Fruit fly (Drosophila melanogaster) whole organism, embryonic: Measurements from ENCODE around the gene Ilp7.

Experiments
- Aef1 ChIP-seq: fragments of 200-800 bp; sonication (Bioruptor generic); IDR thresholded peaks from 3 replicates; pipeline ENCODE4 v1.3.6; 2022; ENCODE audit warnings: missing biosample characterization, missing genetic modification characterization
- Bdp1 ChIP-seq: fragments of 200-800 bp; sonication (Bioruptor generic); optimal IDR thresholded peaks from 3 replicates; lab custom pipeline; 2016; ENCODE audit warnings: missing biosample characterization, missing genetic modification characterization
- Bgb ChIP-seq: fragments of 200-800 bp; sonication (Bioruptor generic); IDR thresholded peaks from 2 replicates; pipeline ENCODE4 v1.3.6; 2022; ENCODE audit warnings: missing biosample characterization, missing genetic modification characterization; ENCODE audit not compliant: partially characterized antibody
- Blimp-1 ChIP-seq: fragments of 200-800 bp; sonication (Bioruptor generic); optimal IDR thresholded peaks from 3 replicates; lab custom pipeline; 2018; ENCODE audit warnings: missing biosample characterization, missing genetic modification characterization, mild to moderate bottlenecking, moderate library complexity, missing genetic modification reagents
- CG11456 ChIP-seq: fragments of 200-800 bp; sonication (Bioruptor generic); IDR thresholded peaks from 3 replicates; pipeline ENCODE4 v1.3.6; 2022; ENCODE audit warnings: missing biosample characterization, missing genetic modification characterization
- CG12071 ChIP-seq: fragments of 200-800 bp; sonication (Bioruptor generic); optimal IDR thresholded peaks from 3 replicates; lab custom pipeline; 2018; ENCODE audit warnings: missing biosample characterization, mild to moderate bottlenecking, missing genetic modification characterization
- CG12104 ChIP-seq: fragments of 200-800 bp; sonication (Bioruptor generic); optimal IDR thresholded peaks from 3 replicates; lab custom pipeline; 2016; ENCODE audit warnings: missing biosample characterization, missing genetic modification characterization
- CG15011 ChIP-seq: fragments of 200-800 bp; sonication (Bioruptor generic); optimal IDR thresholded peaks from 3 replicates; lab custom pipeline; 2018; ENCODE audit warnings: missing biosample characterization, mild to moderate bottlenecking, missing genetic modification characterization
- CG16779 ChIP-seq: fragments of 200-800 bp; sonication (Bioruptor generic); IDR thresholded peaks from 2 replicates; pipeline ENCODE4 v1.3.6; 2022; ENCODE audit warnings: missing biosample characterization, missing genetic modification characterization
- CG17802 ChIP-seq: fragments of 200-800 bp; sonication (Bioruptor generic); optimal IDR thresholded peaks from 2 replicates; lab custom pipeline; 2018; ENCODE audit warnings: missing biosample characterization, mild to moderate bottlenecking, missing genetic modification characterization, moderate library complexity
- CG31365 ChIP-seq: fragments of 200-800 bp; sonication (Bioruptor generic); optimal IDR thresholded peaks from 2 replicates; lab custom pipeline; 2018; ENCODE audit warnings: missing biosample characterization, mild to moderate bottlenecking, missing genetic modification characterization
- CG4424 ChIP-seq: fragments of 200-800 bp; sonication (Bioruptor generic); optimal IDR thresholded peaks from 3 replicates; lab custom pipeline; 2016; ENCODE audit warnings: missing biosample characterization, missing genetic modification characterization
- CG5180 ChIP-seq: fragments of 200-800 bp; sonication (Bioruptor generic); optimal IDR thresholded peaks from 3 replicates; lab custom pipeline; 2017; ENCODE audit warnings: missing biosample characterization, missing genetic modification characterization, mild to moderate bottlenecking, moderate library complexity, missing genetic modification reagents
- CG6272 ChIP-seq: fragments of 200-800 bp; sonication (Bioruptor generic); IDR thresholded peaks from 2 replicates; pipeline ENCODE4 v1.3.6; 2022; ENCODE audit warnings: missing biosample characterization, missing genetic modification characterization
- CG7745 ChIP-seq: fragments of 200-800 bp; sonication (Bioruptor generic); optimal IDR thresholded peaks from 2 replicates; lab custom pipeline; 2018; ENCODE audit warnings: missing biosample characterization, mild to moderate bottlenecking, missing genetic modification characterization, moderate library complexity
- CG9817 ChIP-seq: fragments of 200-800 bp; sonication (Bioruptor generic); optimal IDR thresholded peaks from 2 replicates; lab custom pipeline; 2018; ENCODE audit warnings: missing biosample characterization, mild to moderate bottlenecking, missing genetic modification characterization, moderate library complexity
- CHES-1-like ChIP-seq: fragments of 200-800 bp; sonication (Bioruptor generic); optimal IDR thresholded peaks from 2 replicates; lab custom pipeline; 2016; ENCODE audit warnings: missing biosample characterization, missing genetic modification characterization
- Camta ChIP-seq: fragments of 200-800 bp; sonication (Bioruptor generic); optimal IDR thresholded peaks from 2 replicates; lab custom pipeline; 2016; ENCODE audit warnings: missing biosample characterization, missing genetic modification characterization
- Dad ChIP-seq: fragments of 200-800 bp; sonication (Bioruptor generic); optimal IDR thresholded peaks from 3 replicates; lab custom pipeline; 2016; ENCODE audit warnings: missing biosample characterization, missing genetic modification characterization
- Dip2 ChIP-seq: fragments of 200-800 bp; sonication (Bioruptor generic); IDR thresholded peaks from 2 replicates; pipeline ENCODE4 v1.3.6; 2022; ENCODE audit warnings: missing biosample characterization, missing genetic modification characterization
- Dip3 ChIP-seq: fragments of 200-800 bp; sonication (Bioruptor generic); optimal IDR thresholded peaks from 3 replicates; lab custom pipeline; 2016; ENCODE audit warnings: missing biosample characterization, missing genetic modification characterization
- Dp ChIP-seq: fragments of 200-800 bp; sonication (Bioruptor generic); optimal IDR thresholded peaks from 2 replicates; lab custom pipeline; 2018; ENCODE audit warnings: missing biosample characterization, mild to moderate bottlenecking, missing genetic modification characterization, moderate library complexity
- ERR ChIP-seq: fragments of 200-800 bp; sonication (Bioruptor generic); optimal IDR thresholded peaks from 2 replicates; lab custom pipeline; 2016; ENCODE audit warnings: missing biosample characterization, missing genetic modification characterization
- Ptx1 ChIP-seq: fragments of 200-800 bp; sonication (Bioruptor generic); IDR thresholded peaks from 2 replicates; pipeline ENCODE4 v1.3.6; 2022; ENCODE audit warnings: missing biosample characterization, missing genetic modification characterization
- Sox102F ChIP-seq: fragments of 200-800 bp; sonication (Bioruptor generic); optimal IDR thresholded peaks from 2 replicates; lab custom pipeline; 2018; ENCODE audit warnings: missing biosample characterization, mild to moderate bottlenecking, missing genetic modification characterization, moderate library complexity
- Spps ChIP-seq: fragments of 200-800 bp; sonication (Bioruptor generic); optimal IDR thresholded peaks from 2 replicates; lab custom pipeline; 2018; ENCODE audit warnings: missing biosample characterization, mild to moderate bottlenecking, missing genetic modification characterization
- YL-1 ChIP-seq: fragments of 200-800 bp; sonication (Bioruptor generic); optimal IDR thresholded peaks from 3 replicates; lab custom pipeline; 2017; ENCODE audit warnings: missing biosample characterization, mild to moderate bottlenecking, missing genetic modification characterization
- bsh ChIP-seq, 2 experiments: fragments of 200-800 bp; sonication (Bioruptor generic); optimal IDR thresholded peaks; 2 replicates each; lab custom pipeline; 2017 to 2018; ENCODE audit warnings: mild to moderate bottlenecking in 2 of 2, missing biosample characterization in 2 of 2, missing genetic modification characterization in 2 of 2, moderate library complexity in 1 of 2
- corto ChIP-seq: fragments of 200-800 bp; sonication (Bioruptor generic); optimal IDR thresholded peaks from 2 replicates; lab custom pipeline; 2016; ENCODE audit warnings: missing biosample characterization, mild to moderate bottlenecking, missing genetic modification characterization, moderate library complexity
- gcm2 ChIP-seq: fragments of 200-800 bp; sonication (Bioruptor generic); optimal IDR thresholded peaks from 2 replicates; lab custom pipeline; 2016; ENCODE audit warnings: missing biosample characterization, missing genetic modification characterization
- grau ChIP-seq: fragments of 200-800 bp; optimal IDR thresholded peaks from 3 replicates; lab custom pipeline; 2019; ENCODE audit warnings: missing biosample characterization, mild to moderate bottlenecking, missing genetic modification characterization, moderate library complexity
- hbn ChIP-seq: fragments of 200-800 bp; sonication (Bioruptor generic); IDR thresholded peaks from 2 replicates; pipeline ENCODE4 v1.3.6; 2022; ENCODE audit warnings: missing biosample characterization, missing genetic modification characterization; ENCODE audit not compliant: partially characterized antibody
- kay ChIP-seq: fragments of 200-800 bp; sonication (Bioruptor generic); optimal IDR thresholded peaks from 2 replicates; lab custom pipeline; 2016; ENCODE audit warnings: missing biosample characterization, missing genetic modification characterization
- kni ChIP-seq: fragments of 200-800 bp; sonication (Bioruptor generic); optimal IDR thresholded peaks from 3 replicates; lab custom pipeline; 2017; ENCODE audit warnings: mild to moderate bottlenecking, missing biosample characterization, missing genetic modification reagents, missing genetic modification characterization
- lbe ChIP-seq: fragments of 200-800 bp; sonication (Bioruptor generic); optimal IDR thresholded peaks from 2 replicates; lab custom pipeline; 2016; ENCODE audit warnings: missing biosample characterization, mild to moderate bottlenecking, missing genetic modification characterization
- lilli ChIP-seq: fragments of 200-800 bp; sonication (Bioruptor generic); optimal IDR thresholded peaks from 3 replicates; lab custom pipeline; 2016; ENCODE audit warnings: missing biosample characterization, missing genetic modification characterization
- p53 ChIP-seq: fragments of 200-800 bp; sonication (Bioruptor generic); optimal IDR thresholded peaks from 2 replicates; lab custom pipeline; 2016; ENCODE audit warnings: missing biosample characterization, missing genetic modification characterization
- pan ChIP-seq, 4 experiments: fragments of >200 bp in 3 of 4; fragments of 200-800 bp in 1 of 4; sonication (Bioruptor generic) in 1 of 4; optimal IDR thresholded peaks in 3 of 4; IDR thresholded peaks in 1 of 4; 2 replicates each; pipeline versions ENCODE4 v1.3.6 to Lab custom; 2017 to 2022; ENCODE audit warnings: missing biosample characterization in 2 of 4, missing genetic modification characterization in 2 of 4, mixed read lengths in 1 of 4
- pfk ChIP-seq: fragments of 200-800 bp; sonication (Bioruptor generic); optimal IDR thresholded peaks from 2 replicates; lab custom pipeline; 2018; ENCODE audit warnings: missing biosample characterization, mild to moderate bottlenecking, missing genetic modification characterization, moderate library complexity
- phol ChIP-seq: fragments of 200-800 bp; sonication (Bioruptor generic); optimal IDR thresholded peaks from 3 replicates; lab custom pipeline; 2018; ENCODE audit warnings: missing biosample characterization, mild to moderate bottlenecking, missing genetic modification characterization, moderate library complexity
- pnt ChIP-seq: fragments of 200-800 bp; sonication (Bioruptor generic); optimal IDR thresholded peaks from 3 replicates; lab custom pipeline; 2016; ENCODE audit warnings: missing biosample characterization, missing genetic modification characterization
- prd ChIP-seq, 3 experiments: fragments of >200 bp in 2 of 3; fragments of 200-800 bp in 1 of 3; sonication (Bioruptor generic) in 1 of 3; optimal IDR thresholded peaks in 2 of 3; IDR thresholded peaks in 1 of 3; 2 replicates in 2 of 3; 3 replicates in 1 of 3; pipeline versions ENCODE4 v1.3.6 to Lab custom; 2017 to 2022; ENCODE audit warnings: missing biosample characterization in 1 of 3, missing genetic modification characterization in 1 of 3
- ro ChIP-seq: fragments of 200-800 bp; sonication (Bioruptor generic); IDR thresholded peaks from 2 replicates; pipeline ENCODE4 v1.3.6; 2022; ENCODE audit warnings: missing biosample characterization, missing genetic modification characterization
- slbo ChIP-seq: fragments of 200-800 bp; sonication (Bioruptor generic); IDR thresholded peaks from 2 replicates; pipeline ENCODE4 v1.3.6; 2022; ENCODE audit warnings: missing biosample characterization, missing genetic modification characterization
- tna ChIP-seq: fragments of 200-800 bp; sonication (Bioruptor generic); IDR thresholded peaks from 2 replicates; pipeline ENCODE4 v1.3.6; 2022; ENCODE audit warnings: missing biosample characterization, missing genetic modification characterization; ENCODE audit not compliant: partially characterized antibody
- toy ChIP-seq: fragments of 200-800 bp; sonication (Bioruptor generic); IDR thresholded peaks from 2 replicates; pipeline ENCODE4 v1.3.6; 2022; ENCODE audit warnings: missing biosample characterization, missing genetic modification characterization
- zf30C ChIP-seq: fragments of 200-800 bp; sonication (Bioruptor generic); optimal IDR thresholded peaks from 3 replicates; lab custom pipeline; 2018; ENCODE audit warnings: missing biosample characterization, mild to moderate bottlenecking, missing genetic modification characterization

The Ilp7 gene

DNA sequence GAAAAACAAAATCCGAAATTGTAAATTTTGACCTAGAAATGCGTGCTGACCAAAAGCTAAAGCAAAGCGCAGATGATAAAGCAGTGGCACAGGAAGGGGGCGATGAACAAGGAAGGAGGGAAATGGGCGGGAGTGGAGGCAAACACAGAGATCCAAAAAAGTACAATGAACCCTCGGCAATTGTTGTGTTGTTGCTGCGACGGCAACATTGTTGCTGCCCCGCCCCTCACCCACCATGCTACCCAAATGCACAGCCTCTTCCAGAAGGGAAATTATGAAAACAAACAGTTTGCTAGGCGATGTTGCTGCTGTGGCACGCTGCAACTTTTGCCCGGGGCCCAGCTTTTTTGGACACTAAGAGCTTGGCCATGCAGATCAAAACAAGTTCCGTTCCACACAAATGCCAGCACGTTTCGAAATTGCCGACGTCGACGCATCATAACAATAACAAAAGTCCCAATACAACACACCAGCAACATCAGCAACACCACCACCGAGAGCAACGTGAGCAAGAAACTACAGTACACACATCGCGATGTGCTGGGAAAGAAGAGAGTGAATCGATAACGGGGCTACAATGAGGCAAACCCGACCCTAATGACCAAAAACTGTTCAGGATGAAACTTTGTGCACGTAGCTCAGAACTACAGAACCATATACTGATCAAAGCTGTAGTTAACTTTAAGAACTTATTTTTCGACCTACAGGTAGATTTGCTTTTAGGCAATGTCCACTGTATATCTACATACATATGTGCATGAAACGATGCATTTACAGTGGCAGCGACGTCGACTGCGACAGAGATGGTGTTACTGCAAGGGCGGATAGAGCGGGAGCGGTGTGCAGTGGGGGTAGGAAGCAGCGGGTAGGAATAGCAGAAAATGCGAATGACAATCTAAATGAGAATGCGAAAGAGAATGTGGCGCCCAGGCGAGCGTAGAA, 19.3 kb downstream of the Ilp7 start (continued):
- TF ChIP-seq prd (optimal IDR thresholded peaks at IDR 0.05; lab: Kevin White, UChicago): no peak
- TF ChIP-seq prd (GFP tag; IDR thresholded peaks at IDR 0.05; lab: Robert Waterston, UW): peak; percentile 83
- no peak for TF ChIP-seq CG15011 (GFP tag; lab: Kevin White, UChicago)
- TF ChIP-seq p53 (GFP tag; lab: Kevin White, UChicago): no peak
- TF ChIP-seq corto (GFP tag; lab: Kevin White, UChicago): peak; percentile 79
- TF ChIP-seq Dip2: no peak
- no peak for TF ChIP-seq pan (optimal IDR thresholded peaks at IDR 0.05; lab: Kevin White, UChicago)
- TF ChIP-seq pan (GFP tag; optimal IDR thresholded peaks at IDR 0.05 in 1 of 2, IDR thresholded peaks at IDR 0.05 in 1 of 2): peak in 1 of 2 experiments; percentile 64
- TF ChIP-seq CG9817 (tag; lab: Kevin White, UChicago): peak; percentile 57
- no peak for TF ChIP-seq YL-1 (GFP tag; lab: Kevin White, UChicago)
- no peak for TF ChIP-seq CG12104
- TF ChIP-seq zf30C (GFP tag; lab: Kevin White, UChicago): no peak
- peak; percentile 42 for TF ChIP-seq CG6272 (GFP tag; lab: Robert Waterston, UW)
- peak; percentile 59 for TF ChIP-seq Spps
- peak; percentile 44 for TF ChIP-seq Dad
- peak; percentile 71 for TF ChIP-seq pnt (GFP tag; lab: Kevin White, UChicago)
- TF ChIP-seq Ptx1 (GFP tag; lab: Robert Waterston, UW): peak; percentile 76
- no peak for TF ChIP-seq ro (GFP tag; lab: Robert Waterston, UW)
- TF ChIP-seq hbn (GFP tag; lab: Robert Waterston, UW): no peak
- no peak for TF ChIP-seq toy
- peak; percentile 9 for TF ChIP-seq Dip3 (GFP tag; lab: Kevin White, UChicago)
- TF ChIP-seq gcm2 (GFP tag; lab: Kevin White, UChicago): peak; percentile 17
- TF ChIP-seq Bgb: no peak
- TF ChIP-seq tna: no peak
- TF ChIP-seq pfk (GFP tag; lab: Kevin White, UChicago): no peak
- peak; percentile 30; the same call in 1 of the 2 replicates for TF ChIP-seq slbo (GFP tag; lab: Robert Waterston, UW)
- TF ChIP-seq CG16779 (GFP tag; lab: Robert Waterston, UW): no peak
- TF ChIP-seq CG12071 (GFP tag; lab: Kevin White, UChicago): peak; percentile 50
- TF ChIP-seq Camta: peak; percentile 65
- no peak for TF ChIP-seq CG17802 (tag; lab: Kevin White, UChicago)
- TF ChIP-seq Sox102F (GFP tag; lab: Kevin White, UChicago): peak; percentile 83
- TF ChIP-seq Bdp1: peak; percentile 3
- TF ChIP-seq kay: peak; percentile 35
- TF ChIP-seq Aef1 (GFP tag; lab: Robert Waterston, UW): peak; percentile 49; the same call in 2 of the 3 replicates
- TF ChIP-seq Dp: no peak
- no peak for TF ChIP-seq ERR
- TF ChIP-seq CHES-1-like (GFP tag; lab: Kevin White, UChicago): peak; percentile 72
- TF ChIP-seq grau (tag; lab: Kevin White, UChicago): peak; percentile 99
- peak; percentile 62 for TF ChIP-seq CG4424
- peak; percentile 68 for TF ChIP-seq kni
- 0 out of 3 replicates have a peak, but pooled peaks have one; percentile 53 for TF ChIP-seq CG11456 (GFP tag; lab: Robert Waterston, UW)
- peak; percentile 78 for TF ChIP-seq Blimp-1 (GFP tag; lab: Kevin White, UChicago)
- peak; percentile 34 for TF ChIP-seq lilli (GFP tag; lab: Kevin White, UChicago)
- TF ChIP-seq CG7745 (tag; lab: Kevin White, UChicago): no peak
- peak; percentile 77 to 86 for TF ChIP-seq bsh (GFP tag; optimal IDR thresholded peaks at IDR 0.05; lab: Kevin White, UChicago)
- peak; percentile 44 for TF ChIP-seq CG5180 (GFP tag; lab: Kevin White, UChicago)
- peak; percentile 24 for TF ChIP-seq CG31365 (tag; lab: Kevin White, UChicago)
- TF ChIP-seq lbe: peak; percentile 17
- peak; percentile 77 for TF ChIP-seq phol (tag; lab: Kevin White, UChicago)
